Worm (Caenorhabditis elegans): ENCODE data around the gene nceh-1.

DNA sequence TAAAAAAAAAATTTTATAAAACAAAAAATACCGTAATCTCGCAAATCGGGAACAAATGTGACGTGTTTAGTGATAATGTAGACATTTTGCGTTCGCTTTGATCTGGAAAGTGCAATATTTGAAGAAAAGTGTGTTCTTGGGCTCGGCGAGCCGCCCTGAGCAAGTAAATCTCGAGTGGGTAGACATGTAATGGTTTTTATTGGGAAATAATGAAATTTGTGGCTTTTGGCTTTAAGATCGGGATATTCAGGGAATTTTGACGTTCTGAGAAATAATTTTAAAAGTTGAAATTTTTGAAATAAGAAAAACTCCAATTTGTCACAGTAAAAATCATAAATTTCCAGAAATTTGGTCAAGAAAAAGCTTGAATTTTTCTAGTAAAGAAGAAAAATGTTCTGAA, 14.7 kb upstream of the nceh-1 start, which contains the start of gene C14B4.2:
- TF ChIP-seq aly-2 (tag; optimal IDR thresholded peaks at IDR 0.05) (no peak), tbx-2 (tag; optimal IDR thresholded peaks at IDR 0.05) (no peak), egl-27 (tag; optimal IDR thresholded peaks at IDR 0.05) (no peak)
